Worm (Caenorhabditis elegans): ENCODE data around the gene ZK1128.1.

The ZK1128.1 gene

ce11 chrIII:10094538-10094937 lies 20.0 kb downstream of the ZK1128.1 start (continued):
- TF ChIP-seq F57A8.1 (GFP tag; optimal IDR thresholded peaks at IDR 0.05) (no peak), him-1 (tag; optimal IDR thresholded peaks at IDR 0.05) (no peak), lsl-1 (GFP tag; optimal IDR thresholded peaks at IDR 0.05) (no peak), ztf-28 (GFP tag; IDR thresholded peaks at IDR 0.05) (no peak), chd-7 (tag; optimal IDR thresholded peaks at IDR 0.05) (peak; percentile 23), Y95B8A.8 (GFP tag; IDR thresholded peaks at IDR 0.05) (no peak), dox-1 (GFP tag; IDR thresholded peaks at IDR 0.05) (peak; percentile 13; the same call in 1 of the 2 replicates), egrh-3 (GFP tag; IDR thresholded peaks at IDR 0.05) (peak; percentile 88), D2030.7 (GFP tag; IDR thresholded peaks at IDR 0.05) (no peak), attf-5 (GFP tag; optimal IDR thresholded peaks at IDR 0.05) (no peak), madf-10 (tag; optimal IDR thresholded peaks at IDR 0.05) (no peak), pha-4 (tag; optimal IDR thresholded peaks at IDR 0.05) (no peak), repo-1 (tag; optimal IDR thresholded peaks at IDR 0.05) (no peak), hmg-1.2 (GFP tag; IDR thresholded peaks at IDR 0.05) (peak; percentile 31; the same call in 1 of the 2 replicates)

ce11 chrIII:10093093-10093492 lies 21.5 kb downstream of the ZK1128.1 start:
- TF ChIP-seq nfyb-1 (GFP tag; IDR thresholded peaks at IDR 0.05) (0 out of 2 replicates have a peak, but pooled peaks have one; percentile 35), hmg-1.2 (GFP tag; IDR thresholded peaks at IDR 0.05) (peak; percentile 12; the same call in 1 of the 2 replicates), madf-10 (tag; optimal IDR thresholded peaks at IDR 0.05) (no peak), lsl-1 (GFP tag; optimal IDR thresholded peaks at IDR 0.05) (peak; percentile 42), egl-44 (GFP tag; IDR thresholded peaks at IDR 0.05) (no peak), snpc-4 (GFP tag; optimal IDR thresholded peaks at IDR 0.05) (no peak), snpc-4 (tag; optimal IDR thresholded peaks at IDR 0.05) (peak in 1 of 4 experiments; percentile 6), efl-1 (GFP tag; optimal IDR thresholded peaks at IDR 0.05) (peak; percentile 66), B0019.2 (GFP tag; conservative IDR thresholded peaks at IDR 0.05) (no peak), ztf-28 (GFP tag; IDR thresholded peaks at IDR 0.05) (no peak), dpl-1 (GFP tag; optimal IDR thresholded peaks at IDR 0.05) (peak; percentile 57), lin-54 (GFP tag; optimal IDR thresholded peaks at IDR 0.05) (peak; percentile 81), K12H6.12 (tag; optimal IDR thresholded peaks at IDR 0.05) (no peak), B0336.3 (GFP tag; IDR thresholded peaks at IDR 0.05) (no peak), madf-6 (GFP tag; IDR thresholded peaks at IDR 0.05) (peak; percentile 37; the same call in 1 of the 2 replicates), lin-35 (GFP tag; optimal IDR thresholded peaks at IDR 0.05) (peak in 1 of 3 experiments; percentile 54), cebp-1 (GFP tag; IDR thresholded peaks at IDR 0.05) (no peak), cebp-1 (tag; optimal IDR thresholded peaks at IDR 0.05) (no peak), F33H1.4 (GFP tag; IDR thresholded peaks at IDR 0.05) (0 out of 2 replicates have a peak, but pooled peaks have one; percentile 18)

- TF ChIP-seq Y79H2A.3 (GFP tag; conservative IDR thresholded peaks at IDR 0.05) (0 out of 2 replicates have a peak, but pooled peaks have one; percentile 27), madf-6 (GFP tag; IDR thresholded peaks at IDR 0.05) (peak; percentile 44; the same call in 1 of the 2 replicates), cebp-1 (GFP tag; IDR thresholded peaks at IDR 0.05) (no peak), cebp-1 (tag; optimal IDR thresholded peaks at IDR 0.05) (peak; percentile 18), B0336.3 (GFP tag; IDR thresholded peaks at IDR 0.05) (0 out of 2 replicates have a peak, but pooled peaks have one; percentile 9), chd-7 (tag; optimal IDR thresholded peaks at IDR 0.05) (no peak)
Measured at ce11 chrIII:10090685-10091084, 23.9 kb downstream of the ZK1128.1 start, which contains the start of gene gtf-2H2C. Gene gtf-2H2C, minus strand, starts transcription at chrIII:10090785.

ce11 chrIII:10088508-10088981 lies 26.0 kb downstream of the ZK1128.1 start, which contains the start of gene hal-2:
Gene hal-2, minus strand, starts transcription at chrIII:10088931.
- peak; percentile 73 for TF ChIP-seq F33H1.4 (GFP tag; IDR thresholded peaks at IDR 0.05)
- TF ChIP-seq efl-1 (GFP tag; optimal IDR thresholded peaks at IDR 0.05) = peak; percentile 71
- 0 out of 2 replicates have a peak, but pooled peaks have one; percentile 7 for TF ChIP-seq madf-8 (GFP tag; conservative IDR thresholded peaks at IDR 0.05)
- TF ChIP-seq lsl-1 (GFP tag; optimal IDR thresholded peaks at IDR 0.05) = peak; percentile 36
- no peak for TF ChIP-seq mes-4 (tag; optimal IDR thresholded peaks at IDR 0.05)
- TF ChIP-seq madf-6 (GFP tag; IDR thresholded peaks at IDR 0.05) = peak; percentile 33; the same call in 1 of the 2 replicates
- TF ChIP-seq F57C9.4 (tag; optimal IDR thresholded peaks at IDR 0.05) = no peak
